Worm (Caenorhabditis elegans) whole organism, L1 larva: ENCODE results near the gene nmy-1.

ENCODE experiments used
- ama-1 ChIP-seq: fragments of 150-350 bp; optimal IDR thresholded peaks from 2 replicates; lab custom pipeline; 2014
- nhr-76 ChIP-seq: sonication (generic microtip); optimal IDR thresholded peaks from 2 replicates; lab custom pipeline; 2017; ENCODE audit warnings: missing biosample characterization, missing genetic modification characterization
- zag-1 ChIP-seq: fragments of 150-350 bp; optimal IDR thresholded peaks from 2 replicates; lab custom pipeline; 2014; ENCODE audit warnings: missing biosample characterization, missing genetic modification characterization

DNA sequence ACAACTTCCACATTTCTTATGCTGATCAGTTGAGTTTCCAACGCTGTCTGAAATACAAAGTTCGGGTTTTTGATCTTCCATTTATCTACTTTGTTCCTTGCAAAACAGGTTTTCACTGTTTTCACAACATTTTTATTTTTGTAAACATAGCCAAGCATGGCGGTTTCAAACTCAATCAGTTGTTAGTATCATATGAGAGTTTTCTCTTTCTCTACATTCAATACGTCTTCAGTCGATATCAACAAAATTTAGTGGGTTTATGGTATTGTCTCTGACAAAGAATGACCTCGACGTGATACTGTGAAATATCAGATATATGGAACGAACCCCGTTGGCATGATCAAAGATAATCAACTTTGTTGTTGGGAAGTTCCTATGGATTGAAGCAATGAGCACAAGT is 13.7 kb upstream of the nmy-1 start:
- TF ChIP-seq zag-1 (tag; lab: Kevin White, UChicago) (no peak), nhr-76 (no peak), ama-1 (no peak)
